Fruit fly (Drosophila melanogaster): Measurements from ENCODE around the gene Neto.

DNA sequence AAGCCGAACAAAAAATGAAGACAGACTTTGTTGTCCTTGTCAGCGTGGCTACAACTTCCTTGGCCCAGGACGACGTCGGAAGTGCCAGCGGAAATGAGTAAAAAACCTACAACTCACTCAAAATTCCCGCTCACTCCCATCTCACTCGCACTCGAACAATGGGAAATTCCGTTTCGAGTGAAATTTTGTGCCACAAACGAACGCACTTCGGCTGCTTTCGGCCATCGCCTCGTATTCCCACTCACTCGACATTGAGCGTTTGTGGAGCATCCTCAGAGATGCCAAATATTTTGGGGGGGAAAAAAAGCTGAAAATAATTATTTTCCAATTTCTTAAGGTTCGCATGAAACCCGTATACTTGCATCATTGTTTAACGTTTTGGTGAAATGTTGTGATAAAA lies 1.0 kb upstream of the Neto start:
- TF ChIP-seq Hr83 (GFP tag; optimal IDR thresholded peaks at IDR 0.05; ENCODE audit: poor library complexity, severe bottlenecking) (no peak), OdsH (GFP tag; optimal IDR thresholded peaks at IDR 0.05) (no peak), Myc (optimal IDR thresholded peaks at IDR 0.05) (no peak), usp (GFP tag; optimal IDR thresholded peaks at IDR 0.05) (no peak), Dif (GFP tag; optimal IDR thresholded peaks at IDR 0.05; ENCODE audit: partially characterized antibody) (no peak), psq (GFP tag; optimal IDR thresholded peaks at IDR 0.05) (no peak), Sp1 (GFP tag; optimal IDR thresholded peaks at IDR 0.05) (no peak), CG32264 (GFP tag; optimal IDR thresholded peaks at IDR 0.05) (no peak), Vsx2 (GFP tag; optimal IDR thresholded peaks at IDR 0.05; ENCODE audit: partially characterized antibody) (no peak), N (GFP tag; optimal IDR thresholded peaks at IDR 0.05) (no peak)
